Worm (Caenorhabditis elegans) whole organism, young adult: ENCODE measurements around the gene ugtp-1.

Source experiments
- D2030.7 ChIP-seq: fragments of 200-800 bp; sonication (Bioruptor generic); IDR thresholded peaks from 2 replicates; pipeline ENCODE4 v1.3.6; 2022; ENCODE audit warnings: missing genetic modification reagents, missing genetic modification characterization, missing compliant biosample characterization
- F10E7.11 ChIP-seq: sonication (generic microtip); optimal IDR thresholded peaks from 2 replicates; lab custom pipeline; 2017; ENCODE audit warnings: mild to moderate bottlenecking, missing genetic modification characterization, moderate library complexity, missing compliant biosample characterization
- F23B12.7 ChIP-seq: sonication (generic microtip); optimal IDR thresholded peaks from 2 replicates; lab custom pipeline; 2017; ENCODE audit warnings: missing genetic modification characterization, mild to moderate bottlenecking, missing compliant biosample characterization, antibody characterized with exemption, moderate library complexity; ENCODE audit not compliant: insufficient read depth
- F49E8.2 ChIP-seq: sonication (generic microtip); optimal IDR thresholded peaks from 3 replicates; lab custom pipeline; 2017; ENCODE audit warnings: missing genetic modification characterization, mild to moderate bottlenecking, missing compliant biosample characterization, antibody characterized with exemption, moderate library complexity; ENCODE audit not compliant: insufficient read depth
- F52B5.7 ChIP-seq: sonication (generic microtip); optimal IDR thresholded peaks from 2 replicates; lab custom pipeline; 2016; ENCODE audit warnings: mild to moderate bottlenecking, missing genetic modification characterization, missing compliant biosample characterization
- F57C9.4 ChIP-seq: sonication (generic microtip); optimal IDR thresholded peaks from 2 replicates; lab custom pipeline; 2017; ENCODE audit warnings: mild to moderate bottlenecking, missing genetic modification characterization, missing compliant biosample characterization
- T07F8.4 ChIP-seq: sonication (generic microtip); optimal IDR thresholded peaks from 2 replicates; lab custom pipeline; 2016; ENCODE audit warnings: mild to moderate bottlenecking, missing genetic modification characterization, moderate library complexity, missing compliant biosample characterization
- Y53G8AR.9 ChIP-seq: fragments of 200-800 bp; sonication (Bioruptor generic); conservative IDR thresholded peaks from 2 replicates; pipeline ENCODE4 v1.3.6; 2022; ENCODE audit warnings: missing genetic modification reagents, missing genetic modification characterization, missing compliant biosample characterization
- Y67H2A.10 ChIP-seq: fragments of 200-800 bp; sonication (Bioruptor generic); conservative IDR thresholded peaks from 2 replicates; pipeline ENCODE4 v1.3.6; 2022; ENCODE audit warnings: missing genetic modification reagents, missing genetic modification characterization, missing compliant biosample characterization
- Y79H2A.3 ChIP-seq: fragments of 200-800 bp; sonication (Bioruptor generic); conservative IDR thresholded peaks from 2 replicates; pipeline ENCODE4 v1.3.6; 2022; ENCODE audit warnings: missing genetic modification reagents, missing genetic modification characterization, missing compliant biosample characterization
- atf-7 ChIP-seq: sonication (generic microtip); optimal IDR thresholded peaks from 2 replicates; lab custom pipeline; 2017; ENCODE audit warnings: mild to moderate bottlenecking, missing genetic modification characterization, missing compliant biosample characterization
- attf-3 ChIP-seq: fragments of 200-800 bp; sonication (Bioruptor generic); conservative IDR thresholded peaks from 2 replicates; pipeline ENCODE4 v1.3.6; 2022; ENCODE audit warnings: missing genetic modification reagents, missing genetic modification characterization, missing compliant biosample characterization
- attf-5 ChIP-seq: fragments of 200-800 bp; sonication (Bioruptor generic); optimal IDR thresholded peaks from 2 replicates; lab custom pipeline; 2018; ENCODE audit warnings: mild to moderate bottlenecking, missing genetic modification characterization, missing compliant biosample characterization
- bed-1 ChIP-seq: fragments of 200-800 bp; sonication (Bioruptor generic); IDR thresholded peaks from 2 replicates; pipeline ENCODE4 v1.3.6; 2022; ENCODE audit warnings: missing genetic modification reagents, missing genetic modification characterization, missing compliant biosample characterization
- bed-2 ChIP-seq: fragments of 200-800 bp; sonication (Bioruptor generic); IDR thresholded peaks from 2 replicates; pipeline ENCODE4 v1.3.6; 2022; ENCODE audit warnings: missing genetic modification reagents, missing genetic modification characterization, missing compliant biosample characterization
- cebp-1 ChIP-seq, 2 experiments: fragments of 200-800 bp in 1 of 2; sonication (Bioruptor generic) in 1 of 2; sonication (generic microtip) in 1 of 2; IDR thresholded peaks in 1 of 2; optimal IDR thresholded peaks in 1 of 2; 2 replicates each; pipeline versions ENCODE4 v1.3.6 to Lab custom; 2017 to 2022; ENCODE audit warnings: missing compliant biosample characterization in 2 of 2, missing genetic modification characterization in 2 of 2, mild to moderate bottlenecking in 1 of 2, missing genetic modification reagents in 1 of 2, moderate library complexity in 1 of 2
- ceh-27 ChIP-seq: fragments of 200-800 bp; sonication (Bioruptor generic); optimal IDR thresholded peaks from 2 replicates; lab custom pipeline; 2018; ENCODE audit warnings: mild to moderate bottlenecking, missing genetic modification characterization, moderate library complexity, missing compliant biosample characterization
- ceh-40 ChIP-seq: fragments of 200-800 bp; sonication (Bioruptor generic); IDR thresholded peaks from 2 replicates; pipeline ENCODE4 v1.3.6; 2022; ENCODE audit warnings: missing genetic modification characterization, missing compliant biosample characterization
- ceh-58 ChIP-seq: fragments of 200-800 bp; sonication (Bioruptor generic); IDR thresholded peaks from 2 replicates; pipeline ENCODE4 v1.3.6; 2022; ENCODE audit warnings: missing genetic modification characterization, missing compliant biosample characterization
- chd-7 ChIP-seq: sonication (generic microtip); optimal IDR thresholded peaks from 2 replicates; lab custom pipeline; 2016; ENCODE audit warnings: mild to moderate bottlenecking, missing genetic modification characterization, moderate library complexity, missing compliant biosample characterization
- dox-1 ChIP-seq: fragments of 200-800 bp; sonication (Bioruptor generic); IDR thresholded peaks from 2 replicates; pipeline ENCODE4 v1.3.6; 2022; ENCODE audit warnings: missing genetic modification reagents, missing genetic modification characterization, missing compliant biosample characterization
- dpl-1 ChIP-seq: fragments of 150-350 bp; optimal IDR thresholded peaks from 2 replicates; lab custom pipeline; 2014; ENCODE audit warnings: missing biosample characterization, missing genetic modification reagents, missing genetic modification characterization
- egl-44 ChIP-seq: fragments of 200-800 bp; sonication (Bioruptor generic); IDR thresholded peaks from 2 replicates; pipeline ENCODE4 v1.3.6; 2022; ENCODE audit warnings: missing genetic modification reagents, missing genetic modification characterization, missing compliant biosample characterization
- egrh-3 ChIP-seq: fragments of 200-800 bp; sonication (Bioruptor generic); IDR thresholded peaks from 2 replicates; pipeline ENCODE4 v1.3.6; 2022; ENCODE audit warnings: missing genetic modification reagents, missing genetic modification characterization, missing compliant biosample characterization
- ekl-4 ChIP-seq: fragments of 200-800 bp; sonication (Bioruptor generic); IDR thresholded peaks from 2 replicates; pipeline ENCODE4 v1.3.6; 2022; ENCODE audit warnings: missing genetic modification reagents, missing genetic modification characterization, missing compliant biosample characterization
- gei-17 ChIP-seq: fragments of 200-800 bp; sonication (Bioruptor generic); optimal IDR thresholded peaks from 2 replicates; lab custom pipeline; 2018; ENCODE audit warnings: mild to moderate bottlenecking, missing genetic modification characterization, missing compliant biosample characterization
- hmg-1.2 ChIP-seq: fragments of 200-800 bp; sonication (Bioruptor generic); IDR thresholded peaks from 2 replicates; pipeline ENCODE4 v1.3.6; 2022; ENCODE audit warnings: missing genetic modification reagents, missing genetic modification characterization, missing compliant biosample characterization
- hsf-1 ChIP-seq: fragments of 200-800 bp; sonication (Bioruptor generic); IDR thresholded peaks from 2 replicates; pipeline ENCODE4 v1.3.6; 2022; ENCODE audit warnings: missing genetic modification reagents, missing genetic modification characterization, missing compliant biosample characterization
- let-607 ChIP-seq, 2 experiments: fragments of 200-800 bp in 1 of 2; sonication (Bioruptor generic) in 1 of 2; sonication (generic microtip) in 1 of 2; optimal IDR thresholded peaks; 2 replicates each; lab custom pipeline; 2016 to 2018; ENCODE audit warnings: mild to moderate bottlenecking in 2 of 2, missing compliant biosample characterization in 2 of 2, missing genetic modification characterization in 2 of 2, moderate library complexity in 2 of 2, missing genotype in 1 of 2
- lin-40 ChIP-seq: sonication (generic microtip); optimal IDR thresholded peaks from 2 replicates; lab custom pipeline; 2016; ENCODE audit warnings: missing genetic modification characterization, mild to moderate bottlenecking, missing compliant biosample characterization, missing genotype, missing genetic modification reagents
- lir-1 ChIP-seq: fragments of 200-800 bp; sonication (Bioruptor generic); conservative IDR thresholded peaks from 2 replicates; pipeline ENCODE4 v1.3.6; 2022; ENCODE audit warnings: missing genetic modification reagents, missing genetic modification characterization, missing compliant biosample characterization
- lsy-27 ChIP-seq: sonication (generic microtip); optimal IDR thresholded peaks from 2 replicates; lab custom pipeline; 2017; ENCODE audit warnings: missing genetic modification characterization, mild to moderate bottlenecking, missing compliant biosample characterization, antibody characterized with exemption, missing genotype, borderline replicate concordance; ENCODE audit not compliant: insufficient read depth
- madf-8 ChIP-seq: fragments of 200-800 bp; sonication (Bioruptor generic); conservative IDR thresholded peaks from 2 replicates; pipeline ENCODE4 v1.3.6; 2022; ENCODE audit warnings: missing genetic modification reagents, missing genetic modification characterization, missing compliant biosample characterization
- nfyb-1 ChIP-seq: fragments of 200-800 bp; sonication (Bioruptor generic); IDR thresholded peaks from 2 replicates; pipeline ENCODE4 v1.3.6; 2022; ENCODE audit warnings: missing genetic modification reagents, missing genetic modification characterization, missing compliant biosample characterization
- nhr-27 ChIP-seq: fragments of 200-800 bp; sonication (Bioruptor generic); optimal IDR thresholded peaks from 2 replicates; lab custom pipeline; 2018; ENCODE audit warnings: mild to moderate bottlenecking, missing genetic modification characterization, moderate library complexity, missing compliant biosample characterization
- nhr-80 ChIP-seq: sonication (generic microtip); optimal IDR thresholded peaks from 2 replicates; lab custom pipeline; 2016; ENCODE audit warnings: missing genetic modification characterization, missing compliant biosample characterization
- nhr-90 ChIP-seq: sonication (generic microtip); optimal IDR thresholded peaks from 2 replicates; lab custom pipeline; 2016; ENCODE audit warnings: missing genotype, mild to moderate bottlenecking, missing genetic modification characterization, missing compliant biosample characterization
- pha-4 ChIP-seq: fragments of 150-350 bp; sonication (generic microtip); optimal IDR thresholded peaks from 2 replicates; lab custom pipeline; 2014; ENCODE audit warnings: missing biosample characterization, missing genetic modification reagents, missing genetic modification characterization
- rpc-1 ChIP-seq, 2 experiments: fragments of 150-350 bp in 1 of 2; sonication (generic microtip) in 1 of 2; optimal IDR thresholded peaks; 2 replicates each; lab custom pipeline; 2014 to 2018; ENCODE audit warnings: missing biosample characterization in 1 of 2, missing genetic modification characterization in 1 of 2, missing genetic modification reagents in 1 of 2, missing genotype in 1 of 2
- sdz-38 ChIP-seq: sonication (generic microtip); optimal IDR thresholded peaks from 2 replicates; lab custom pipeline; 2016; ENCODE audit warnings: missing genotype, missing genetic modification characterization, missing compliant biosample characterization
- snpc-1.1 ChIP-seq: sonication (generic microtip); optimal IDR thresholded peaks from 2 replicates; lab custom pipeline; 2017; ENCODE audit warnings: missing genetic modification characterization, mild to moderate bottlenecking, missing compliant biosample characterization, antibody characterized with exemption, moderate library complexity, missing genotype, missing genetic modification reagents; ENCODE audit not compliant: insufficient read depth
- snpc-3.4 ChIP-seq: sonication (generic microtip); optimal IDR thresholded peaks from 2 replicates; lab custom pipeline; 2017; ENCODE audit warnings: missing genetic modification characterization, mild to moderate bottlenecking, missing compliant biosample characterization, antibody characterized with exemption, moderate library complexity, missing genotype, missing genetic modification reagents
- sptf-2 ChIP-seq: fragments of 200-800 bp; sonication (Bioruptor generic); optimal IDR thresholded peaks from 2 replicates; lab custom pipeline; 2018; ENCODE audit warnings: mild to moderate bottlenecking, missing genetic modification characterization, missing compliant biosample characterization
- tbx-9 ChIP-seq: sonication (generic microtip); optimal IDR thresholded peaks from 2 replicates; lab custom pipeline; 2016; ENCODE audit warnings: borderline replicate concordance, missing genetic modification characterization, inconsistent platforms, missing compliant biosample characterization
- unc-62 ChIP-seq: fragments of 150-350 bp; optimal IDR thresholded peaks from 2 replicates; lab custom pipeline; 2014; ENCODE audit warnings: missing biosample characterization, missing genetic modification reagents, missing genetic modification characterization
- zim-3 ChIP-seq: sonication (generic microtip); optimal IDR thresholded peaks from 2 replicates; lab custom pipeline; 2017; ENCODE audit warnings: mild to moderate bottlenecking, missing genetic modification characterization, moderate library complexity, missing compliant biosample characterization

Gene ugtp-1

DNA sequence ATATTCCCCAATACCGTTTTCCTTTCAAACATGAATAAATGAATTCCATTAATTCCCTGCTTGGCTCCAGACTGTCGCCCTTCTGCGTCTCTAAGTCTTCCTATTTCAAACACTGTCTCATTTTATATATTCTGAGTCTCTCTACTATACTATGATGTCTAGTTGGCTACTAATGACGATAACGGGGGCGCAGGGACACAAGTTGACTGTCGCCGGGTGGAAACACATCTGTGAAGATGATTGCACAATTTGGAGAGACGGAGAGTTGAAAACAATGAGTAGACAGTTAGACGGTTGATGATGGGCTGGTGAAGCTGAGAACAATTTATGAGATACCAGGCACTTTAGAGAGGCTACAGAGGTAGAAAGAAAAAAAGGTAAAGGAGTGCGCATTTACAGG lies 1.0 kb downstream of the ugtp-1 start, which contains the start of gene sma-2 (continued):
- no peak for TF ChIP-seq sdz-38 (tag; lab: Kevin White, UChicago)
- no peak; the same call in 1 of the 2 replicates for TF ChIP-seq dox-1
- TF ChIP-seq cebp-1 (GFP tag; IDR thresholded peaks at IDR 0.05; lab: Robert Waterston, UW): no peak
- TF ChIP-seq cebp-1 (tag; optimal IDR thresholded peaks at IDR 0.05; lab: Kevin White, UChicago): peak; percentile 73
- TF ChIP-seq snpc-1.1: no peak
- no peak for TF ChIP-seq madf-8 (GFP tag; lab: Robert Waterston, UW)
- no peak for TF ChIP-seq ceh-27 (GFP tag; lab: Kevin White, UChicago)
- TF ChIP-seq Y53G8AR.9 (GFP tag; lab: Robert Waterston, UW): no peak
- TF ChIP-seq F10E7.11 (tag; lab: Kevin White, UChicago): no peak
- TF ChIP-seq pha-4 (tag; lab: Kevin White, UChicago): peak; percentile 29
- no peak for TF ChIP-seq attf-3 (GFP tag; lab: Robert Waterston, UW)
- no peak for TF ChIP-seq F49E8.2
- TF ChIP-seq unc-62: no peak
- no peak for TF ChIP-seq F57C9.4
- no peak for TF ChIP-seq sptf-2 (GFP tag; lab: Kevin White, UChicago)
- TF ChIP-seq zim-3 (tag; lab: Kevin White, UChicago): no peak
- TF ChIP-seq egl-44 (GFP tag; lab: Robert Waterston, UW): no peak
- no peak for TF ChIP-seq lsy-27
- no peak for TF ChIP-seq ekl-4
- peak; percentile 47 for TF ChIP-seq F23B12.7
- TF ChIP-seq atf-7 (tag; lab: Kevin White, UChicago): peak; percentile 68
- no peak for TF ChIP-seq Y79H2A.3 (GFP tag; lab: Robert Waterston, UW)
- TF ChIP-seq attf-5 (GFP tag; lab: Kevin White, UChicago): peak; percentile 68
- no peak for TF ChIP-seq T07F8.4 (tag; lab: Kevin White, UChicago)
- no peak for TF ChIP-seq snpc-3.4 (tag; lab: Kevin White, UChicago)
- TF ChIP-seq tbx-9: no peak
- TF ChIP-seq D2030.7 (GFP tag; lab: Robert Waterston, UW): no peak

DNA sequence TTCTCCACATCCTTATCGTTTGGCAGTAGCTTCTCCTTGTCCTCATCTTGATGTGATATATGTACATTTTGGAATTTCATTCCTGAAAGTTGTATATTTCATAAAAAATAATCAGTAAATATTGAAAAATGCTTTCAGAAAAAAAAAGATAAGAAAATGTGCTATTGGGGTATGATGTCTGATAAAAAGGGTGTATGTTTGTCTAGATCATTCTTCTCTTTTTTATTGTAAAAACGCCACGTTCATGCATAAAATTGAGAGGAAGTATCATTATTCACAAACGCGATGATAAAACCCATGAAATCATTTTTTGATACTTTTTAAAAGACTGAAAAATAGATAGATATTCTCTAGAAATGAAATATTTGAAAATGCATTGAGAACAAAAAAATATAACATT lies 1.9 kb downstream of the ugtp-1 start:
- TF ChIP-seq nfyb-1 (GFP tag; lab: Robert Waterston, UW) (no peak), rpc-1 (optimal IDR thresholded peaks at IDR 0.05; lab: Kevin White, UChicago) (no peak), rpc-1 (tag; optimal IDR thresholded peaks at IDR 0.05; lab: Kevin White, UChicago) (no peak), ceh-58 (no peak), F52B5.7 (tag; lab: Kevin White, UChicago) (no peak), let-607 (tag; optimal IDR thresholded peaks at IDR 0.05; lab: Kevin White, UChicago) (peak in 1 of 2 experiments; percentile 17), bed-2 (GFP tag; lab: Robert Waterston, UW) (no peak), nhr-80 (peak; percentile 70), bed-1 (GFP tag; lab: Robert Waterston, UW) (no peak), hmg-1.2 (GFP tag; lab: Robert Waterston, UW) (no peak)

DNA sequence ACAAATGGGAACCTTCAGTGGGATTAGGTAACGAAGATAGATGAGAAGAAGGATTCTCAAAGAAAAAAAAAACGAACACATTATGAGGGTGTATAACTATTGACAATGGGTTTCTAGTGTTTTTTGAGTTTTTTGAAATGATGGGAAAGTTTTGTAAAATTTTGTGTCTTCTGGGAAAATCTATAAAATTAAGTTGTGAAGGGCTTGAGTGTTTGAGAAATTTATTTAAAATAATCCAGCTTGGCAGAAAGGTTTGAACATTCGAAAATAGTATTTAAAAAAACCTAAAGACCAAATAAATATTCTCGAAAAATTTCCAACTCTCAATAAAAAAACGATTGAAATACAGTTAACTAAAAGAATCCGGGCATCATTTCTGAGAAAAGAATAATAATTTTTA lies 5.3 kb downstream of the ugtp-1 start:
- no peak for TF ChIP-seq tbx-9
- no peak for TF ChIP-seq nhr-90 (tag; lab: Kevin White, UChicago)
- TF ChIP-seq rpc-1 (optimal IDR thresholded peaks at IDR 0.05; lab: Kevin White, UChicago): no peak
- no peak for TF ChIP-seq rpc-1 (tag; optimal IDR thresholded peaks at IDR 0.05; lab: Kevin White, UChicago)
- no peak for TF ChIP-seq snpc-3.4 (tag; lab: Kevin White, UChicago)
- no peak for TF ChIP-seq egrh-3
- TF ChIP-seq chd-7 (tag; lab: Kevin White, UChicago): no peak
- no peak for TF ChIP-seq hsf-1 (GFP tag; lab: Robert Waterston, UW)
- TF ChIP-seq lir-1 (GFP tag; lab: Robert Waterston, UW): no peak
- TF ChIP-seq dpl-1 (GFP tag; lab: Kevin White, UChicago): no peak
- TF ChIP-seq unc-62: no peak
- TF ChIP-seq lin-40 (tag; lab: Kevin White, UChicago): no peak
- no peak for TF ChIP-seq gei-17 (GFP tag; lab: Kevin White, UChicago)
- TF ChIP-seq F52B5.7 (tag; lab: Kevin White, UChicago): no peak
- TF ChIP-seq Y67H2A.10 (GFP tag; lab: Robert Waterston, UW): no peak
- TF ChIP-seq ceh-40 (GFP tag; lab: Robert Waterston, UW): no peak
- no peak for TF ChIP-seq nhr-27 (tag; lab: Kevin White, UChicago)
